Fruit fly (Drosophila melanogaster): ENCODE measurements around the gene prage.

The prage gene

DNA sequence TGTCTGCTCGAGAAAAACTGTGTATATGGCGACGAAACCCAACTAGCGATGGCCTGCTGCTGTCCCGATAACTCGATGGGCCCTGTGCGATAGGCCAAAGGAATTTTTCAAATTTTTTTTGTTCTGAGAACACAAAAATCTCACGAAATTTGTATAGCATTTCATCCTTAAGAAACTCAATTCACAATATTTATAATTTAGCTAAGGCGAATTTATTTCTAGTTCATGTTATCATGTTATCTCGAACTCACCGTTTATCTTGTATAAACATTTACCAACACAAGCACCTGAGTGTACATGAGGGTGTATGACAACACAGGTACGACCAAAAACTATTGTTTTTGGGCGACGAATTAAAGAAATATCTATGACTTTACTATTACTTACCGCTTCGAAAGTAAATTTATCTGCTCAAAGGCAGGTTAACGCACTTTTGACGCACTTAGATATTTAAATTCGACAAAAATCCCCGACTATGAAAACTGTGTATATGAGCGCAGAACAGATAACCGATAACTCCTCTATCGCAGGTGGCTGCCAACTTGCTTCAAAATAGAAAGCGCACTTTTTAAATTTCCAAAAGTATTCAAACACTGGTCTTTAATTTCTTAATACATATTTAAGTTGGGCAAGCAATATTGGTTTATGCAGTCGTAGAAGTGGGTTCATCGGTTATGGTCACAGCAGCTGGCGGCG, 126.8 kb downstream of the prage start, which contains the start of gene arm:
Gene arm (minus strand): TSS at position 524 of the 696 bp plus-strand sequence.
- TF ChIP-seq CG34406 (GFP tag; optimal IDR thresholded peaks at IDR 0.05) (peak; percentile 20), fkh (GFP tag; optimal IDR thresholded peaks at IDR 0.05) (peak; percentile 36), Hr4 (GFP tag; optimal IDR thresholded peaks at IDR 0.05) (no peak), Hr39 (GFP tag; optimal IDR thresholded peaks at IDR 0.05) (no peak), Met (GFP tag; optimal IDR thresholded peaks at IDR 0.05) (no peak), CG8632 (GFP tag; optimal IDR thresholded peaks at IDR 0.05) (no peak), topi (GFP tag; optimal IDR thresholded peaks at IDR 0.05) (peak; percentile 11), CG10669 (GFP tag; optimal IDR thresholded peaks at IDR 0.05) (no peak), Eip75B (GFP tag; optimal IDR thresholded peaks at IDR 0.05) (no peak), CG11902 (GFP tag; optimal IDR thresholded peaks at IDR 0.05) (no peak), pdm3 (GFP tag; optimal IDR thresholded peaks at IDR 0.05) (peak; percentile 42), dac (GFP tag; optimal IDR thresholded peaks at IDR 0.05) (no peak), CG10631 (GFP tag; optimal IDR thresholded peaks at IDR 0.05) (no peak), fd85E (GFP tag; optimal IDR thresholded peaks at IDR 0.05) (no peak), CG9139 (GFP tag; optimal IDR thresholded peaks at IDR 0.05) (no peak), CG32006 (GFP tag; optimal IDR thresholded peaks at IDR 0.05) (peak; percentile 18), ss (GFP tag; optimal IDR thresholded peaks at IDR 0.05) (no peak), salr (GFP tag; optimal IDR thresholded peaks at IDR 0.05) (no peak), net (GFP tag; optimal IDR thresholded peaks at IDR 0.05) (no peak), dsx (GFP tag; optimal IDR thresholded peaks at IDR 0.05; ENCODE audit: poor library complexity, severe bottlenecking) (no peak), fd59A (GFP tag; optimal IDR thresholded peaks at IDR 0.05) (no peak), CG7368 (GFP tag; optimal IDR thresholded peaks at IDR 0.05) (no peak), Ets96B (tag; optimal IDR thresholded peaks at IDR 0.05) (no peak), vri (GFP tag; optimal IDR thresholded peaks at IDR 0.05) (peak; percentile 28), CG11762 (GFP tag; optimal IDR thresholded peaks at IDR 0.05; ENCODE audit: insufficient read depth) (no peak), CG4318 (GFP tag; optimal IDR thresholded peaks at IDR 0.05) (no peak), CG3919 (GFP tag; optimal IDR thresholded peaks at IDR 0.05) (no peak), CG6163 (GFP tag; IDR thresholded peaks at IDR 0.05) (no peak), cyc (GFP tag; optimal IDR thresholded peaks at IDR 0.05) (peak; percentile 12), spab (GFP tag; optimal IDR thresholded peaks at IDR 0.05) (no peak), CG16779 (tag; optimal IDR thresholded peaks at IDR 0.05) (no peak), CG8319 (GFP tag; optimal IDR thresholded peaks at IDR 0.05) (no peak), Gug (GFP tag; IDR thresholded peaks at IDR 0.05) (no peak), eg (GFP tag; IDR thresholded peaks at IDR 0.05) (no peak), Blimp-1 (GFP tag; optimal IDR thresholded peaks at IDR 0.05) (no peak), Lpt (GFP tag; optimal IDR thresholded peaks at IDR 0.05) (no peak), CG3032 (tag; optimal IDR thresholded peaks at IDR 0.05) (no peak), Sox15 (GFP tag; optimal IDR thresholded peaks at IDR 0.05) (no peak), CG8119 (GFP tag; IDR thresholded peaks at IDR 0.05) (no peak), acj6 (GFP tag; optimal IDR thresholded peaks at IDR 0.05) (no peak), CG15336 (GFP tag; IDR thresholded peaks at IDR 0.05) (peak; percentile 20; the same call in 1 of the 2 replicates), svp (GFP tag) (peak; percentile 75), Eip78C (GFP tag) (peak; percentile 40), Hr38 (GFP tag; optimal IDR thresholded peaks at IDR 0.05) (no peak), esn (GFP tag; optimal IDR thresholded peaks at IDR 0.05) (peak; percentile 31), Eip93F (GFP tag; optimal IDR thresholded peaks at IDR 0.05) (peak; percentile 22), CG31627 (GFP tag; optimal IDR thresholded peaks at IDR 0.05) (peak; percentile 0), CG6276 (GFP tag; optimal IDR thresholded peaks at IDR 0.05) (no peak), achi (GFP tag; optimal IDR thresholded peaks at IDR 0.05) (peak; percentile 23), Sox14 (GFP tag; optimal IDR thresholded peaks at IDR 0.05) (no peak), CG6808 (GFP tag; optimal IDR thresholded peaks at IDR 0.05) (no peak), Ets21C (GFP tag; optimal IDR thresholded peaks at IDR 0.05) (no peak)
